Worm (Caenorhabditis elegans): ENCODE measurements around the gene F42A10.5.
A peak's percentile ranks its signal among the peaks of the same experiment; 100 is the strongest.

F42A10.5 gene

ce11 chrIII:6149467-6150072 lies 23.7 kb downstream of the F42A10.5 start, which contains the start of the genes wht-7 and Y42G9A.1:
wht-7 (minus strand) TSS chrIII:6149597.
Y42G9A.1 (plus strand) TSS chrIII:6149961.
- TF ChIP-seq hmbx-1 (tag; optimal IDR thresholded peaks at IDR 0.05), result no peak
- TF ChIP-seq ama-1 (optimal IDR thresholded peaks at IDR 0.05), result no peak
- TF ChIP-seq B0310.2 (tag; optimal IDR thresholded peaks at IDR 0.05), result no peak
- no peak for TF ChIP-seq sea-1 (GFP tag; conservative IDR thresholded peaks at IDR 0.05)
- no peak for TF ChIP-seq tra-4 (tag; optimal IDR thresholded peaks at IDR 0.05)
- TF ChIP-seq pes-1 (GFP tag; IDR thresholded peaks at IDR 0.05), result no peak
- no peak for TF ChIP-seq scrt-1 (GFP tag; IDR thresholded peaks at IDR 0.05)
- no peak for TF ChIP-seq F13C5.2 (tag; optimal IDR thresholded peaks at IDR 0.05)
- TF ChIP-seq aly-1 (tag; optimal IDR thresholded peaks at IDR 0.05), result no peak
- TF ChIP-seq tbx-11 (GFP tag; IDR thresholded peaks at IDR 0.05), result no peak
- no peak for TF ChIP-seq hmg-4 (GFP tag; optimal IDR thresholded peaks at IDR 0.05)
- TF ChIP-seq hnd-1 (tag; optimal IDR thresholded peaks at IDR 0.05), result no peak
- no peak for TF ChIP-seq flt-1 (GFP tag; IDR thresholded peaks at IDR 0.05)
- no peak for TF ChIP-seq ceh-36 (tag; optimal IDR thresholded peaks at IDR 0.05)
- TF ChIP-seq tbx-37 (GFP tag; conservative IDR thresholded peaks at IDR 0.05), result no peak
- TF ChIP-seq ets-7 (tag; optimal IDR thresholded peaks at IDR 0.05), result no peak

ce11 chrIII:6148684-6149083 lies 24.6 kb downstream of the F42A10.5 start:
- TF ChIP-seq hnd-1 (tag; optimal IDR thresholded peaks at IDR 0.05), result no peak
- TF ChIP-seq B0310.2 (tag; optimal IDR thresholded peaks at IDR 0.05), result no peak
- no peak for TF ChIP-seq ama-1 (optimal IDR thresholded peaks at IDR 0.05)

- TF ChIP-seq pes-1 (GFP tag; IDR thresholded peaks at IDR 0.05), result no peak
- TF ChIP-seq hnd-1 (tag; optimal IDR thresholded peaks at IDR 0.05), result no peak
- no peak for TF ChIP-seq hmbx-1 (tag; optimal IDR thresholded peaks at IDR 0.05)
- TF ChIP-seq ama-1 (optimal IDR thresholded peaks at IDR 0.05), result no peak
These were observed 25.4 kb downstream of the F42A10.5 start, which contains the start of gene Y42G9A.2 for ce11 chrIII:6147903-6148302. Y42G9A.2 (plus strand) TSS chrIII:6148186.

- TF ChIP-seq hmbx-1 (tag; optimal IDR thresholded peaks at IDR 0.05), result no peak
- TF ChIP-seq tbx-11 (GFP tag; IDR thresholded peaks at IDR 0.05), result no peak
- no peak for TF ChIP-seq pes-1 (GFP tag; IDR thresholded peaks at IDR 0.05)
- TF ChIP-seq scrt-1 (GFP tag; IDR thresholded peaks at IDR 0.05), result no peak
- no peak for TF ChIP-seq sea-1 (GFP tag; conservative IDR thresholded peaks at IDR 0.05)
- TF ChIP-seq flt-1 (GFP tag; IDR thresholded peaks at IDR 0.05), result no peak
- no peak for TF ChIP-seq tra-4 (tag; optimal IDR thresholded peaks at IDR 0.05)
- no peak for TF ChIP-seq aly-1 (tag; optimal IDR thresholded peaks at IDR 0.05)
These were observed 26.5 kb downstream of the F42A10.5 start for ce11 chrIII:6146797-6147196.

- TF ChIP-seq pes-1 (GFP tag; IDR thresholded peaks at IDR 0.05), result no peak
- no peak for TF ChIP-seq hnd-1 (tag; optimal IDR thresholded peaks at IDR 0.05)
- no peak for TF ChIP-seq aly-1 (tag; optimal IDR thresholded peaks at IDR 0.05)
- TF ChIP-seq tbx-11 (GFP tag; IDR thresholded peaks at IDR 0.05), result no peak
- no peak for TF ChIP-seq B0310.2 (tag; optimal IDR thresholded peaks at IDR 0.05)
These were observed 27.4 kb downstream of the F42A10.5 start, which contains the start of gene Y42G9A.3 for ce11 chrIII:6145896-6146295. Y42G9A.3 (plus strand) TSS chrIII:6146258.

ce11 chrIII:6145309-6145708 lies 28.0 kb downstream of the F42A10.5 start:
- no peak for TF ChIP-seq tbx-11 (GFP tag; IDR thresholded peaks at IDR 0.05)
- TF ChIP-seq flt-1 (GFP tag; IDR thresholded peaks at IDR 0.05), result no peak
- no peak for TF ChIP-seq ceh-13 (GFP tag; optimal IDR thresholded peaks at IDR 0.05)
- TF ChIP-seq F13C5.2 (tag; optimal IDR thresholded peaks at IDR 0.05), result no peak
- no peak for TF ChIP-seq hmg-4 (GFP tag; optimal IDR thresholded peaks at IDR 0.05)
- no peak for TF ChIP-seq scrt-1 (GFP tag; IDR thresholded peaks at IDR 0.05)
- no peak for TF ChIP-seq ceh-36 (tag; optimal IDR thresholded peaks at IDR 0.05)
- TF ChIP-seq ets-7 (tag; optimal IDR thresholded peaks at IDR 0.05), result no peak
- TF ChIP-seq hmbx-1 (tag; optimal IDR thresholded peaks at IDR 0.05), result no peak
- no peak for TF ChIP-seq tbx-37 (GFP tag; conservative IDR thresholded peaks at IDR 0.05)
- no peak for TF ChIP-seq aly-1 (tag; optimal IDR thresholded peaks at IDR 0.05)
- TF ChIP-seq B0310.2 (tag; optimal IDR thresholded peaks at IDR 0.05), result no peak

ce11 chrIII:6144390-6144962 lies 28.8 kb downstream of the F42A10.5 start:
- TF ChIP-seq aly-1 (tag; optimal IDR thresholded peaks at IDR 0.05) (no peak), F13C5.2 (tag; optimal IDR thresholded peaks at IDR 0.05) (no peak), pes-1 (GFP tag; IDR thresholded peaks at IDR 0.05) (no peak), ama-1 (optimal IDR thresholded peaks at IDR 0.05) (no peak), B0310.2 (tag; optimal IDR thresholded peaks at IDR 0.05) (no peak), scrt-1 (GFP tag; IDR thresholded peaks at IDR 0.05) (no peak), hmbx-1 (tag; optimal IDR thresholded peaks at IDR 0.05) (no peak), ceh-13 (GFP tag; optimal IDR thresholded peaks at IDR 0.05) (no peak), sea-1 (GFP tag; conservative IDR thresholded peaks at IDR 0.05) (no peak), flt-1 (GFP tag; IDR thresholded peaks at IDR 0.05) (no peak), hnd-1 (tag; optimal IDR thresholded peaks at IDR 0.05) (no peak), ceh-36 (tag; optimal IDR thresholded peaks at IDR 0.05) (no peak), tra-4 (tag; optimal IDR thresholded peaks at IDR 0.05) (no peak), hmg-4 (GFP tag; optimal IDR thresholded peaks at IDR 0.05) (no peak), tbx-37 (GFP tag; conservative IDR thresholded peaks at IDR 0.05) (no peak), ets-7 (tag; optimal IDR thresholded peaks at IDR 0.05) (no peak), tbx-11 (GFP tag; IDR thresholded peaks at IDR 0.05) (no peak)

- TF ChIP-seq F13C5.2 (tag; optimal IDR thresholded peaks at IDR 0.05) (peak; percentile 17), tbx-37 (GFP tag; conservative IDR thresholded peaks at IDR 0.05) (no peak)
These were observed 31.7 kb downstream of the F42A10.5 start for ce11 chrIII:6141532-6141931.

Measured in whole organism, early embryonic.